Worm (Caenorhabditis elegans): ENCODE data around the gene cng-1.

cng-1 gene

ce11 chrV:15059534-15059933, 28.3 kb upstream of the cng-1 start, which contains the start of the genes mcm-3 and C25D7.15:
Gene mcm-3, minus strand, starts transcription at chrV:15059599.
Gene C25D7.15, plus strand, starts transcription at chrV:15059808.
- no peak for TF ChIP-seq pat-9 (tag; optimal IDR thresholded peaks at IDR 0.05)
- no peak for TF ChIP-seq fkh-10 (GFP tag; optimal IDR thresholded peaks at IDR 0.05)
- no peak for TF ChIP-seq ref-2 (tag; optimal IDR thresholded peaks at IDR 0.05)
- no peak for TF ChIP-seq tbx-7 (tag; optimal IDR thresholded peaks at IDR 0.05)
- TF ChIP-seq K02D7.2 (tag; optimal IDR thresholded peaks at IDR 0.05) = no peak
- TF ChIP-seq elt-4 (tag; optimal IDR thresholded peaks at IDR 0.05) = no peak
- TF ChIP-seq ahr-1 (tag; optimal IDR thresholded peaks at IDR 0.05) = no peak
- TF ChIP-seq ceh-22 (tag; optimal IDR thresholded peaks at IDR 0.05) = no peak
- no peak for TF ChIP-seq T23F11.4 (GFP tag; optimal IDR thresholded peaks at IDR 0.05)
- no peak for TF ChIP-seq ceh-9 (tag; optimal IDR thresholded peaks at IDR 0.05)
- TF ChIP-seq ceh-30 (tag; optimal IDR thresholded peaks at IDR 0.05) = no peak
- TF ChIP-seq ceh-45 (GFP tag; IDR thresholded peaks at IDR 0.05) = no peak
- TF ChIP-seq nhr-232 (tag; optimal IDR thresholded peaks at IDR 0.05) = no peak

- no peak for TF ChIP-seq dmd-4 (tag; optimal IDR thresholded peaks at IDR 0.05; ENCODE audit: borderline replicate concordance)
- no peak for TF ChIP-seq ceh-30 (tag; optimal IDR thresholded peaks at IDR 0.05)
- TF ChIP-seq pat-9 (tag; optimal IDR thresholded peaks at IDR 0.05) = no peak
- no peak for TF ChIP-seq gmeb-2 (tag; optimal IDR thresholded peaks at IDR 0.05)
- no peak for TF ChIP-seq ceh-22 (tag; optimal IDR thresholded peaks at IDR 0.05)
- TF ChIP-seq hlh-6 (tag; optimal IDR thresholded peaks at IDR 0.05) = no peak
- TF ChIP-seq nhr-232 (tag; optimal IDR thresholded peaks at IDR 0.05) = no peak
- no peak for TF ChIP-seq hlh-8 (tag; optimal IDR thresholded peaks at IDR 0.05)
- TF ChIP-seq che-1 (tag; optimal IDR thresholded peaks at IDR 0.05) = no peak
- TF ChIP-seq pqm-1 (tag; optimal IDR thresholded peaks at IDR 0.05) = no peak
- TF ChIP-seq elt-2 (tag; optimal IDR thresholded peaks at IDR 0.05) = no peak
- no peak for TF ChIP-seq tbx-2 (tag; optimal IDR thresholded peaks at IDR 0.05)
- no peak for TF ChIP-seq ceh-45 (GFP tag; IDR thresholded peaks at IDR 0.05)
- TF ChIP-seq ztf-16 (tag; optimal IDR thresholded peaks at IDR 0.05) = no peak
- no peak for TF ChIP-seq ceh-19 (GFP tag; optimal IDR thresholded peaks at IDR 0.05)
- TF ChIP-seq unc-86 (tag; optimal IDR thresholded peaks at IDR 0.05) = no peak
- no peak for TF ChIP-seq hlh-30 (tag; optimal IDR thresholded peaks at IDR 0.05; ENCODE audit: insufficient read depth)
- no peak for TF ChIP-seq tbx-7 (tag; optimal IDR thresholded peaks at IDR 0.05)
These were observed 27.7 kb upstream of the cng-1 start for ce11 chrV:15058965-15059364.

ce11 chrV:15058423-15058822, 27.1 kb upstream of the cng-1 start:
- TF ChIP-seq lim-6 (tag; optimal IDR thresholded peaks at IDR 0.05) (no peak), elt-2 (tag; optimal IDR thresholded peaks at IDR 0.05) (no peak), pha-2 (tag; optimal IDR thresholded peaks at IDR 0.05) (no peak), gmeb-2 (tag; optimal IDR thresholded peaks at IDR 0.05) (no peak), ahr-1 (tag; optimal IDR thresholded peaks at IDR 0.05) (no peak), ets-4 (tag; optimal IDR thresholded peaks at IDR 0.05) (no peak), tbx-7 (tag; optimal IDR thresholded peaks at IDR 0.05) (no peak), pros-1 (tag; optimal IDR thresholded peaks at IDR 0.05) (no peak), zip-5 (tag; optimal IDR thresholded peaks at IDR 0.05) (no peak), ceh-18 (tag; optimal IDR thresholded peaks at IDR 0.05) (no peak), ceh-34 (tag; optimal IDR thresholded peaks at IDR 0.05) (no peak), ceh-45 (GFP tag; IDR thresholded peaks at IDR 0.05) (no peak), F13H6.1 (tag; optimal IDR thresholded peaks at IDR 0.05) (no peak), C38D4.7 (GFP tag; optimal IDR thresholded peaks at IDR 0.05) (no peak), lin-11 (tag; optimal IDR thresholded peaks at IDR 0.05) (no peak), ceh-30 (tag; optimal IDR thresholded peaks at IDR 0.05) (no peak), ceh-31 (tag; optimal IDR thresholded peaks at IDR 0.05) (no peak), ttx-3 (tag; optimal IDR thresholded peaks at IDR 0.05) (no peak), ceh-9 (tag; optimal IDR thresholded peaks at IDR 0.05) (no peak)

- no peak for TF ChIP-seq syd-9 (tag; optimal IDR thresholded peaks at IDR 0.05)
- TF ChIP-seq Y22D7AL.16 (tag; optimal IDR thresholded peaks at IDR 0.05) = no peak
- no peak for TF ChIP-seq sdc-2 (tag; optimal IDR thresholded peaks at IDR 0.05)
- no peak for TF ChIP-seq che-1 (tag; optimal IDR thresholded peaks at IDR 0.05)
- no peak for TF ChIP-seq pha-2 (tag; optimal IDR thresholded peaks at IDR 0.05)
- TF ChIP-seq lin-11 (tag; optimal IDR thresholded peaks at IDR 0.05) = no peak
- no peak for TF ChIP-seq ceh-14 (tag; optimal IDR thresholded peaks at IDR 0.05)
- TF ChIP-seq hlh-6 (tag; optimal IDR thresholded peaks at IDR 0.05) = no peak
- no peak for TF ChIP-seq C08G9.2 (tag; optimal IDR thresholded peaks at IDR 0.05)
- no peak for TF ChIP-seq ama-1 (optimal IDR thresholded peaks at IDR 0.05)
- TF ChIP-seq eyg-1 (tag; optimal IDR thresholded peaks at IDR 0.05) = no peak
- no peak for TF ChIP-seq C38D4.7 (GFP tag; optimal IDR thresholded peaks at IDR 0.05)
- TF ChIP-seq hlh-15 (tag; optimal IDR thresholded peaks at IDR 0.05) = no peak
These were observed 26.5 kb upstream of the cng-1 start for ce11 chrV:15057724-15058123.

Measured in whole organism, late embryonic.